Worm (Caenorhabditis elegans): ENCODE data around the gene Y54G11A.7.

Gene Y54G11A.7

DNA sequence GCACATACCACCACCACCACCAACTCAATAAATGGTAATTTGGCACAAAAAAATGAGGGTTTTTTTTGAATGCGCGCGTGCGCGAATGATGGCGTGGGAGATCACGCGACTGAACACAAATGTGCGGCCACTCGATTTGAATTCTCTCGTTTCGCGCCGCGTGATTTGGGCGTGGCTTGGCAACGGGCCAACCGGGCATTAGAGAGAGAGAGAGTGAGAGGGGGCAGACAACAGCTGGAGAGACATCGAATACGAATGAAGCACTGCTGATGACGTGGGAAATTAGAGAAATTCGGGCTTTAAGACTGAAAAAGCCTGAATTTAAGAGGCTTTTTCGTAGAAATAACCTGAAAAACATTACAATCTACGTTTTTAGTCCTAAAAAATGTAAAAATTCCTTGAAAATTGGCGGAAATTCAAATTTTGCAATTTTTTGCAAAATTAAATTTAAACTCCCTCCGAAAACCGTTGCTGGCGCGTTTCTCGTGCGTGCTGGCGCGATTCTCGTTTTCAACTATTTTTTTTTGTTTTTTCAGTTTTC, 45.6 kb upstream of the Y54G11A.7 start (continued):
- TF ChIP-seq vab-7 (GFP tag; IDR thresholded peaks at IDR 0.05) (peak; percentile 55; the same call in 1 of the 2 replicates), cey-2 (tag; optimal IDR thresholded peaks at IDR 0.05; ENCODE audit: borderline replicate concordance, insufficient read depth) (no peak), pha-4 (GFP tag; IDR thresholded peaks at IDR 0.05) (peak; percentile 91), pha-4 (tag; optimal IDR thresholded peaks at IDR 0.05) (peak; percentile 26), unc-62 (GFP tag; optimal IDR thresholded peaks at IDR 0.05 in 1 of 2) (peak in 1 of 2 experiments; percentile 99), unc-62 (tag; optimal IDR thresholded peaks at IDR 0.05) (peak; percentile 5), daf-8 (GFP tag; IDR thresholded peaks at IDR 0.05) (peak; percentile 29; the same call in 1 of the 2 replicates), madf-5 (GFP tag; IDR thresholded peaks at IDR 0.05) (peak; percentile 27 to 48; a peak in 1 of 4 replicates), nhr-42 (GFP tag; IDR thresholded peaks at IDR 0.05) (peak; percentile 92), gei-8 (GFP tag; optimal IDR thresholded peaks at IDR 0.05) (peak; percentile 80), nhr-10 (tag; optimal IDR thresholded peaks at IDR 0.05) (peak; percentile 48), ceh-82 (tag; optimal IDR thresholded peaks at IDR 0.05) (peak; percentile 26), mdt-29 (GFP tag; IDR thresholded peaks at IDR 0.05) (peak; percentile 54; the same call in 1 of the 2 replicates), unc-39 (tag; optimal IDR thresholded peaks at IDR 0.05) (no peak), Y48G9A.11 (GFP tag; IDR thresholded peaks at IDR 0.05) (0 out of 2 replicates have a peak, but pooled peaks have one; percentile 50), ZK546.5 (tag; optimal IDR thresholded peaks at IDR 0.05) (peak in 1 of 2 experiments; percentile 37), dmd-6 (GFP tag; IDR thresholded peaks at IDR 0.05) (peak; percentile 90), lsy-2 (tag; optimal IDR thresholded peaks at IDR 0.05) (peak; percentile 49 to 84), egl-43 (GFP tag; IDR thresholded peaks at IDR 0.05) (peak; percentile 85), D1046.2 (GFP tag; IDR thresholded peaks at IDR 0.05) (0 out of 2 replicates have a peak, but pooled peaks have one; percentile 13), egl-27 (tag; optimal IDR thresholded peaks at IDR 0.05) (no peak), lim-7 (GFP tag; IDR thresholded peaks at IDR 0.05) (peak; percentile 53; the same call in 1 of the 2 replicates), Y75B8A.6 (GFP tag; IDR thresholded peaks at IDR 0.05) (peak; percentile 68), daf-19 (GFP tag; conservative IDR thresholded peaks at IDR 0.05) (no peak), arid-1 (GFP tag; conservative IDR thresholded peaks at IDR 0.05) (peak; percentile 83), lin-39 (tag; optimal IDR thresholded peaks at IDR 0.05) (no peak), mdl-1 (tag; optimal IDR thresholded peaks at IDR 0.05) (peak; percentile 82 to 96), ceh-44 (GFP tag; IDR thresholded peaks at IDR 0.05) (no peak), ztf-7 (tag; optimal IDR thresholded peaks at IDR 0.05) (no peak), zag-1 (tag; optimal IDR thresholded peaks at IDR 0.05) (no peak), aly-2 (tag; optimal IDR thresholded peaks at IDR 0.05) (no peak), sdz-12 (GFP tag; optimal IDR thresholded peaks at IDR 0.05) (peak; percentile 78), attf-4 (tag; optimal IDR thresholded peaks at IDR 0.05) (no peak), hmg-1.1 (GFP tag; IDR thresholded peaks at IDR 0.05) (peak; percentile 92), lin-29 (GFP tag; IDR thresholded peaks at IDR 0.05) (peak; percentile 85), dmd-9 (GFP tag; IDR thresholded peaks at IDR 0.05) (no peak), ces-1 (GFP tag; optimal IDR thresholded peaks at IDR 0.05) (no peak), hlh-30 (tag; optimal IDR thresholded peaks at IDR 0.05; ENCODE audit: insufficient read depth) (peak; percentile 98), rbr-2 (tag; optimal IDR thresholded peaks at IDR 0.05) (peak; percentile 96), nhr-76 (tag; optimal IDR thresholded peaks at IDR 0.05) (no peak), mxl-2 (GFP tag; conservative IDR thresholded peaks at IDR 0.05) (0 out of 2 replicates have a peak, but pooled peaks have one; percentile 18), zip-11 (GFP tag; IDR thresholded peaks at IDR 0.05) (no peak), ceh-32 (tag; optimal IDR thresholded peaks at IDR 0.05; ENCODE audit: poor library complexity) (peak; percentile 29), tag-97 (GFP tag; IDR thresholded peaks at IDR 0.05) (no peak), duxl-1 (tag; optimal IDR thresholded peaks at IDR 0.05; ENCODE audit: poor library complexity) (peak; percentile 79), ztf-11 (tag; optimal IDR thresholded peaks at IDR 0.05) (no peak), ceh-62 (tag; optimal IDR thresholded peaks at IDR 0.05) (peak; percentile 2), T26A8.4 (GFP tag; IDR thresholded peaks at IDR 0.05) (peak; percentile 93), mxl-3 (GFP tag; optimal IDR thresholded peaks at IDR 0.05) (peak; percentile 91), spr-3 (GFP tag; optimal IDR thresholded peaks at IDR 0.05) (peak; percentile 86), zfp-2 (tag; optimal IDR thresholded peaks at IDR 0.05) (peak; percentile 75)
